Worm (Caenorhabditis elegans): Measurements from ENCODE around the gene T28C12.2.
"Not testable (repeated sequence)": the region's sequence is repeated elsewhere in the genome, so short reads cannot be mapped to it uniquely, and the experiment has no call there.

DNA sequence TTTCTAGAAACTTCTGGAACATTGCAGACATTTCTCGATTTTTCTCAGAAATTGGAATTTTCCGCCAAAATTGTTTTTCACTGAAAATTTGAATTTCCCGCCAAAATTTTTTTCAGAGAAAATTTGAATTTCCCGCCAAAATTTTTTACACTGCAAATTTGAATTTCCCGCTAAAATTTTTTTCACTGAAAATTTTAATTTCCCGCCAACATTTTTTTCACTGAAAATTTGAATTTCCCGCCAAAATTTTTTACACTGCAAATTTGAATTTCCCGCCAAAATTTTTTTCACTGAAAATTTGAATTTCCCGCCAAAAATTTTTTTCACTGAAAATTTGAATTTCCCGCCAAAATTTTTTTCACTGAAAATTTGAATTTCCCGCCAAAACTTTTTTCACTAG, 32.5 kb upstream of the T28C12.2 start:
- not testable (repeated sequence) for TF ChIP-seq pha-4 (tag; optimal IDR thresholded peaks at IDR 0.05); F49E8.2 (tag; optimal IDR thresholded peaks at IDR 0.05; ENCODE audit: insufficient read depth); nhr-120 (GFP tag; IDR thresholded peaks at IDR 0.05); akir-1 (GFP tag; optimal IDR thresholded peaks at IDR 0.05); dox-1 (GFP tag; IDR thresholded peaks at IDR 0.05); F57A8.1 (GFP tag; optimal IDR thresholded peaks at IDR 0.05)

Measured in whole organism, young adult.